Fruit fly (Drosophila melanogaster) whole organism, embryonic: ENCODE data around the gene CG31100.

Source experiments
- CG10147 ChIP-seq: fragments of 200-800 bp; sonication (Bioruptor generic); optimal IDR thresholded peaks from 2 replicates; lab custom pipeline; 2019; ENCODE audit warnings: missing biosample characterization, mild to moderate bottlenecking, missing genetic modification characterization, moderate library complexity
- CG11093 ChIP-seq: fragments of 200-800 bp; sonication (Bioruptor generic); IDR thresholded peaks from 3 replicates; pipeline ENCODE4 v1.3.6; 2022; ENCODE audit warnings: missing biosample characterization, missing genetic modification characterization
- CG12391 ChIP-seq: fragments of 200-800 bp; sonication (Bioruptor generic); optimal IDR thresholded peaks from 3 replicates; lab custom pipeline; 2018; ENCODE audit warnings: missing biosample characterization, mild to moderate bottlenecking, missing genetic modification characterization, moderate library complexity
- CG12659 ChIP-seq: fragments of 200-800 bp; sonication (Bioruptor generic); optimal IDR thresholded peaks from 3 replicates; lab custom pipeline; 2017; ENCODE audit warnings: mild to moderate bottlenecking, missing biosample characterization, missing genetic modification reagents, missing genetic modification characterization
- CG14667 ChIP-seq: fragments of 200-800 bp; sonication (Bioruptor generic); IDR thresholded peaks from 2 replicates; pipeline ENCODE4 v1.3.6; 2022; ENCODE audit warnings: missing biosample characterization, missing genetic modification characterization
- CG15011 ChIP-seq: fragments of 200-800 bp; sonication (Bioruptor generic); optimal IDR thresholded peaks from 3 replicates; lab custom pipeline; 2018; ENCODE audit warnings: missing biosample characterization, mild to moderate bottlenecking, missing genetic modification characterization
- CG15696 ChIP-seq: fragments of 200-800 bp; sonication (Bioruptor generic); optimal IDR thresholded peaks from 2 replicates; lab custom pipeline; 2019; ENCODE audit warnings: missing biosample characterization, mild to moderate bottlenecking, missing genetic modification characterization, moderate library complexity
- CG1647 ChIP-seq: fragments of 200-800 bp; sonication (Bioruptor generic); optimal IDR thresholded peaks from 3 replicates; lab custom pipeline; 2016; ENCODE audit warnings: missing biosample characterization, missing genetic modification characterization
- CG17912 ChIP-seq: fragments of 200-800 bp; sonication (Bioruptor generic); optimal IDR thresholded peaks from 2 replicates; lab custom pipeline; 2018; ENCODE audit warnings: missing biosample characterization, mild to moderate bottlenecking, missing genetic modification characterization
- CG2199 ChIP-seq: fragments of 200-800 bp; sonication (Bioruptor generic); IDR thresholded peaks from 3 replicates; pipeline ENCODE4 v1.3.6; 2022; ENCODE audit warnings: missing biosample characterization, missing genetic modification characterization
- CG2678 ChIP-seq: fragments of 200-800 bp; sonication (Bioruptor generic); optimal IDR thresholded peaks from 3 replicates; lab custom pipeline; 2019; ENCODE audit warnings: missing biosample characterization, mild to moderate bottlenecking, missing genetic modification characterization, moderate library complexity
- CG31224 ChIP-seq: fragments of 200-800 bp; sonication (Bioruptor generic); IDR thresholded peaks from 2 replicates; pipeline ENCODE4 v1.3.6; 2022; ENCODE audit warnings: missing biosample characterization, missing genetic modification characterization
- CG32767 ChIP-seq: fragments of 200-800 bp; sonication (Bioruptor generic); IDR thresholded peaks from 2 replicates; pipeline ENCODE4 v1.3.6; 2022; ENCODE audit warnings: missing biosample characterization, missing genetic modification characterization
- CG43689 ChIP-seq: fragments of 200-800 bp; sonication (Bioruptor generic); IDR thresholded peaks from 2 replicates; pipeline ENCODE4 v1.3.6; 2022; ENCODE audit warnings: missing biosample characterization, missing genetic modification characterization
- CG7556 ChIP-seq: fragments of 200-800 bp; sonication (Bioruptor generic); optimal IDR thresholded peaks from 2 replicates; lab custom pipeline; 2017; ENCODE audit warnings: missing biosample characterization, mild to moderate bottlenecking, missing genetic modification characterization
- CG7963 ChIP-seq: fragments of 200-800 bp; sonication (Bioruptor generic); IDR thresholded peaks from 3 replicates; pipeline ENCODE4 v1.3.6; 2022; ENCODE audit warnings: missing biosample characterization, missing genetic modification characterization; ENCODE audit not compliant: partially characterized antibody
- CG9609 ChIP-seq: fragments of 200-800 bp; sonication (Bioruptor generic); optimal IDR thresholded peaks from 3 replicates; lab custom pipeline; 2016; ENCODE audit warnings: missing biosample characterization, missing genetic modification characterization
- CkIIα-i1 ChIP-seq: fragments of 200-800 bp; sonication (Bioruptor generic); IDR thresholded peaks from 2 replicates; pipeline ENCODE4 v1.3.6; 2022; ENCODE audit warnings: missing biosample characterization, missing genetic modification characterization
- D19B ChIP-seq: fragments of 200-800 bp; sonication (Bioruptor generic); optimal IDR thresholded peaks from 2 replicates; lab custom pipeline; 2017; ENCODE audit warnings: missing biosample characterization, mild to moderate bottlenecking, missing genetic modification characterization
- Dll ChIP-seq: fragments of 200-800 bp; sonication (Bioruptor generic); IDR thresholded peaks from 4 replicates; pipeline ENCODE4 v1.3.6; 2022; ENCODE audit warnings: missing biosample characterization, missing genetic modification characterization; ENCODE audit not compliant: partially characterized antibody
- Doc2 ChIP-seq: fragments of 200-800 bp; sonication (Bioruptor generic); IDR thresholded peaks from 2 replicates; pipeline ENCODE4 v1.3.6; 2022; ENCODE audit warnings: missing biosample characterization, missing genetic modification characterization
- Doc3 ChIP-seq: fragments of 200-800 bp; sonication (Bioruptor generic); IDR thresholded peaks from 3 replicates; pipeline ENCODE4 v1.3.6; 2022; ENCODE audit warnings: missing biosample characterization, missing genetic modification characterization; ENCODE audit not compliant: partially characterized antibody
- Dp ChIP-seq: fragments of 200-800 bp; sonication (Bioruptor generic); optimal IDR thresholded peaks from 2 replicates; lab custom pipeline; 2018; ENCODE audit warnings: missing biosample characterization, mild to moderate bottlenecking, missing genetic modification characterization, moderate library complexity
- Dref ChIP-seq: fragments of 200-800 bp; sonication (Bioruptor generic); IDR thresholded peaks from 2 replicates; pipeline ENCODE4 v1.3.6; 2022; ENCODE audit warnings: missing biosample characterization, missing genetic modification characterization
- Elba2 ChIP-seq: fragments of 200-800 bp; sonication (Bioruptor generic); optimal IDR thresholded peaks from 3 replicates; lab custom pipeline; 2016; ENCODE audit warnings: missing biosample characterization, missing genetic modification characterization
- Hr3 ChIP-seq: fragments of 200-800 bp; sonication (Bioruptor generic); optimal IDR thresholded peaks from 3 replicates; lab custom pipeline; 2016; ENCODE audit warnings: missing biosample characterization, missing genetic modification characterization
- Lim3 ChIP-seq: fragments of 200-800 bp; sonication (Bioruptor generic); IDR thresholded peaks from 2 replicates; pipeline ENCODE4 v1.3.6; 2022; ENCODE audit warnings: missing biosample characterization, missing genetic modification characterization
- Med ChIP-seq: fragments of 200-800 bp; sonication (Bioruptor generic); peaks from one replicate; lab custom pipeline; 2016; ENCODE audit warnings: missing biosample characterization, missing genetic modification characterization, mild to moderate bottlenecking, inconsistent platforms, moderate library complexity
- NC2α ChIP-seq: fragments of 200-800 bp; sonication (Bioruptor generic); optimal IDR thresholded peaks from 2 replicates; lab custom pipeline; 2016; ENCODE audit warnings: missing biosample characterization, missing genetic modification characterization
- Six4 ChIP-seq: fragments of 200-800 bp; sonication (Bioruptor generic); optimal IDR thresholded peaks from 2 replicates; lab custom pipeline; 2016; ENCODE audit warnings: missing biosample characterization, missing genetic modification characterization
- Sry-δ ChIP-seq: fragments of 200-800 bp; sonication (Bioruptor generic); optimal IDR thresholded peaks from 2 replicates; lab custom pipeline; 2016; ENCODE audit warnings: missing biosample characterization, missing genetic modification characterization
- TFAM ChIP-seq: fragments of 200-800 bp; sonication (Bioruptor generic); optimal IDR thresholded peaks from 2 replicates; lab custom pipeline; 2017; ENCODE audit warnings: missing biosample characterization, missing genetic modification characterization, inconsistent platforms
- Taf1 ChIP-seq: fragments of 200-800 bp; sonication (Bioruptor generic); IDR thresholded peaks from 2 replicates; pipeline ENCODE4 v1.3.6; 2022; ENCODE audit warnings: missing biosample characterization, missing genetic modification characterization
- ase ChIP-seq: fragments of 200-800 bp; sonication (Bioruptor generic); IDR thresholded peaks from 3 replicates; pipeline ENCODE4 v1.3.6; 2022; ENCODE audit warnings: missing biosample characterization, missing genetic modification characterization
- bowl ChIP-seq: fragments of 200-800 bp; sonication (Bioruptor generic); IDR thresholded peaks from 2 replicates; pipeline ENCODE4 v1.3.6; 2022; ENCODE audit warnings: missing biosample characterization, missing genetic modification characterization
- cato ChIP-seq: fragments of 200-800 bp; sonication (Bioruptor generic); optimal IDR thresholded peaks from 2 replicates; lab custom pipeline; 2016; ENCODE audit warnings: missing biosample characterization, missing genetic modification characterization, borderline replicate concordance
- dpn ChIP-seq, 2 experiments: fragments of 200-800 bp; sonication (Bioruptor generic); optimal IDR thresholded peaks; 3 replicates each; lab custom pipeline; 2016; ENCODE audit warnings: missing biosample characterization in 2 of 2, missing genetic modification characterization in 2 of 2
- eve ChIP-seq, 2 experiments: fragments of >200 bp; optimal IDR thresholded peaks; 2 replicates each; lab custom pipeline; 2017; ENCODE audit warnings: missing biosample characterization in 2 of 2, missing genetic modification characterization in 2 of 2
- fd102C ChIP-seq: fragments of 200-800 bp; sonication (Bioruptor generic); optimal IDR thresholded peaks from 2 replicates; lab custom pipeline; 2018; ENCODE audit warnings: missing biosample characterization, mild to moderate bottlenecking, missing genetic modification characterization, moderate library complexity
- fd96Cb ChIP-seq: fragments of 200-800 bp; sonication (Bioruptor generic); optimal IDR thresholded peaks from 2 replicates; lab custom pipeline; 2018; ENCODE audit warnings: missing biosample characterization, mild to moderate bottlenecking, missing genetic modification characterization, moderate library complexity
- ftz-f1 ChIP-seq: fragments of 200-800 bp; sonication (Bioruptor generic); optimal IDR thresholded peaks from 2 replicates; lab custom pipeline; 2016; ENCODE audit warnings: missing biosample characterization, missing genetic modification characterization
- gcm ChIP-seq: fragments of 200-800 bp; sonication (Bioruptor generic); optimal IDR thresholded peaks from 2 replicates; lab custom pipeline; 2019; ENCODE audit warnings: missing biosample characterization, mild to moderate bottlenecking, missing genetic modification characterization, moderate library complexity
- jumu ChIP-seq: fragments of 200-800 bp; sonication (Bioruptor generic); optimal IDR thresholded peaks from 3 replicates; lab custom pipeline; 2016; ENCODE audit warnings: missing biosample characterization, missing genetic modification characterization
- lilli ChIP-seq: fragments of 200-800 bp; sonication (Bioruptor generic); optimal IDR thresholded peaks from 3 replicates; lab custom pipeline; 2016; ENCODE audit warnings: missing biosample characterization, missing genetic modification characterization
- org-1 ChIP-seq: fragments of 200-800 bp; sonication (Bioruptor generic); optimal IDR thresholded peaks from 2 replicates; lab custom pipeline; 2017; ENCODE audit warnings: missing biosample characterization, missing genetic modification characterization
- peb ChIP-seq: fragments of 200-800 bp; sonication (Bioruptor generic); IDR thresholded peaks from 2 replicates; pipeline ENCODE4 v1.3.6; 2022; ENCODE audit warnings: missing biosample characterization, missing genetic modification characterization
- psq ChIP-seq: fragments of 200-800 bp; sonication (Bioruptor generic); optimal IDR thresholded peaks from 2 replicates; lab custom pipeline; 2017; ENCODE audit warnings: missing biosample characterization, missing genetic modification characterization
- ranshi ChIP-seq: fragments of 200-800 bp; sonication (Bioruptor generic); IDR thresholded peaks from 2 replicates; pipeline ENCODE4 v1.3.6; 2022; ENCODE audit warnings: missing biosample characterization, missing genetic modification characterization
- scrt ChIP-seq: fragments of 200-800 bp; sonication (Bioruptor generic); optimal IDR thresholded peaks from 2 replicates; lab custom pipeline; 2018; ENCODE audit warnings: missing biosample characterization, mild to moderate bottlenecking, missing genetic modification characterization, moderate library complexity
- sug ChIP-seq: fragments of 200-800 bp; optimal IDR thresholded peaks from 2 replicates; lab custom pipeline; 2019; ENCODE audit warnings: missing biosample characterization, mild to moderate bottlenecking, missing genetic modification characterization, moderate library complexity
- trem ChIP-seq: fragments of 200-800 bp; optimal IDR thresholded peaks from 3 replicates; lab custom pipeline; 2019; ENCODE audit warnings: missing biosample characterization, mild to moderate bottlenecking, missing genetic modification characterization, moderate library complexity
- wdn ChIP-seq: fragments of 200-800 bp; sonication (Bioruptor generic); IDR thresholded peaks from 2 replicates; pipeline ENCODE4 v1.3.6; 2022; ENCODE audit warnings: missing biosample characterization, missing genetic modification characterization

The CG31100 gene

dm6 chr3R:9038652-9039051, 35.2 kb upstream of the CG31100 start, which contains the start of gene hyx (continued):
- TF ChIP-seq cato (GFP tag; lab: Kevin White, UChicago): no peak
- TF ChIP-seq ase (GFP tag; lab: Robert Waterston, UW): 0 out of 3 replicates have a peak, but pooled peaks have one; percentile 23
- peak; percentile 23 for TF ChIP-seq CG12659
- TF ChIP-seq eve (GFP tag; optimal IDR thresholded peaks at IDR 0.05; lab: Kevin White, UChicago): no peak
- TF ChIP-seq CG12391 (tag; lab: Kevin White, UChicago): peak; percentile 67
- no peak for TF ChIP-seq D19B (GFP tag; lab: Kevin White, UChicago)
- no peak for TF ChIP-seq CkIIα-i1 (GFP tag; lab: Robert Waterston, UW)
- TF ChIP-seq bowl: no peak
- peak; percentile 94 for TF ChIP-seq Elba2 (GFP tag; lab: Kevin White, UChicago)
- TF ChIP-seq Doc2 (GFP tag; lab: Robert Waterston, UW): no peak
- TF ChIP-seq CG32767 (GFP tag; lab: Robert Waterston, UW): no peak
- no peak for TF ChIP-seq CG14667
- TF ChIP-seq wdn: no peak
- no peak for TF ChIP-seq Hr3
- TF ChIP-seq fd102C (GFP tag; lab: Kevin White, UChicago): peak; percentile 7
- peak; percentile 3 for TF ChIP-seq trem
- peak; percentile 93 for TF ChIP-seq Dll (GFP tag; lab: Robert Waterston, UW)
- TF ChIP-seq jumu (GFP tag; lab: Kevin White, UChicago): peak; percentile 19
- TF ChIP-seq scrt (GFP tag; lab: Kevin White, UChicago): peak; percentile 43
- TF ChIP-seq CG2678 (tag; lab: Kevin White, UChicago): no peak
- TF ChIP-seq Taf1: 0 out of 2 replicates have a peak, but pooled peaks have one; percentile 41
- peak in 1 of 2 experiments; percentile 53 for TF ChIP-seq dpn (GFP tag; optimal IDR thresholded peaks at IDR 0.05; lab: Kevin White, UChicago)
- peak; percentile 8 for TF ChIP-seq CG9609 (GFP tag; lab: Kevin White, UChicago)
- no peak for TF ChIP-seq Dp (GFP tag; lab: Kevin White, UChicago)
- TF ChIP-seq Doc3 (GFP tag; lab: Robert Waterston, UW): peak; percentile 88
- no peak for TF ChIP-seq CG31224 (GFP tag; lab: Robert Waterston, UW)
- TF ChIP-seq peb (GFP tag; lab: Robert Waterston, UW): no peak
- no peak for TF ChIP-seq CG15011 (GFP tag; lab: Kevin White, UChicago)
- no peak for TF ChIP-seq CG43689 (GFP tag; lab: Robert Waterston, UW)
- TF ChIP-seq TFAM (GFP tag; lab: Kevin White, UChicago): no peak
- TF ChIP-seq CG2199 (GFP tag; lab: Robert Waterston, UW): 0 out of 3 replicates have a peak, but pooled peaks have one; percentile 24
- peak; percentile 36 for TF ChIP-seq CG1647 (GFP tag; lab: Kevin White, UChicago)
- no peak for TF ChIP-seq NC2α (GFP tag; lab: Kevin White, UChicago)
- peak; percentile 92 for TF ChIP-seq Med (GFP tag; lab: Kevin White, UChicago)
- peak; percentile 95 for TF ChIP-seq ftz-f1 (GFP tag; lab: Kevin White, UChicago)
- no peak for TF ChIP-seq Six4
- peak; percentile 3 for TF ChIP-seq CG15696 (tag; lab: Kevin White, UChicago)
- TF ChIP-seq Lim3 (GFP tag; lab: Robert Waterston, UW): no peak
- TF ChIP-seq Sry-δ (GFP tag; lab: Kevin White, UChicago): peak; percentile 90
- TF ChIP-seq CG11093 (GFP tag; lab: Robert Waterston, UW): no peak
- no peak for TF ChIP-seq psq (GFP tag; lab: Kevin White, UChicago)
- peak; percentile 61 for TF ChIP-seq sug (tag; lab: Kevin White, UChicago)
- no peak for TF ChIP-seq org-1 (GFP tag; lab: Kevin White, UChicago)
- peak; percentile 73 for TF ChIP-seq lilli (GFP tag; lab: Kevin White, UChicago)
- TF ChIP-seq gcm: peak; percentile 3
- no peak for TF ChIP-seq CG17912 (GFP tag; lab: Kevin White, UChicago)
- TF ChIP-seq CG7556: peak; percentile 9
- TF ChIP-seq fd96Cb: no peak
- TF ChIP-seq CG7963: peak; percentile 38; the same call in 1 of the 3 replicates
- peak; percentile 42 for TF ChIP-seq Dref (GFP tag; lab: Robert Waterston, UW)
- peak; percentile 20 for TF ChIP-seq CG10147 (GFP tag; lab: Kevin White, UChicago)
- peak; percentile 37; the same call in 1 of the 2 replicates for TF ChIP-seq ranshi (GFP tag; lab: Robert Waterston, UW)
